Worm (Caenorhabditis elegans): ENCODE data around the gene lsy-13.

The lsy-13 gene

ce11 chrIV:16849078-16849477, 14.6 kb upstream of the lsy-13 start:
- TF ChIP-seq attf-6 (GFP tag; IDR thresholded peaks at IDR 0.05) = peak; percentile 57; the same call in 1 of the 2 replicates
- TF ChIP-seq mcd-1 (GFP tag; IDR thresholded peaks at IDR 0.05) = peak; percentile 41; the same call in 1 of the 2 replicates

ce11 chrIV:16854790-16855189, 8.9 kb upstream of the lsy-13 start, which contains the start of gene map-2:
map-2 (minus strand) TSS chrIV:16854890.
- TF ChIP-seq F22D6.2 (tag; optimal IDR thresholded peaks at IDR 0.05) = no peak
- no peak for TF ChIP-seq snpc-4 (GFP tag; optimal IDR thresholded peaks at IDR 0.05)
- TF ChIP-seq snpc-4 (tag; optimal IDR thresholded peaks at IDR 0.05) = peak in 1 of 4 experiments; percentile 62
- no peak for TF ChIP-seq aptf-3 (GFP tag; IDR thresholded peaks at IDR 0.05)
- no peak for TF ChIP-seq lsy-27 (tag; optimal IDR thresholded peaks at IDR 0.05; ENCODE audit: borderline replicate concordance, insufficient read depth)

- TF ChIP-seq ztf-18 (tag; optimal IDR thresholded peaks at IDR 0.05) (no peak), ztf-26 (tag; optimal IDR thresholded peaks at IDR 0.05) (no peak), zim-3 (tag; optimal IDR thresholded peaks at IDR 0.05) (peak; percentile 3), attf-6 (GFP tag; IDR thresholded peaks at IDR 0.05) (0 out of 2 replicates have a peak, but pooled peaks have one; percentile 50), zfh-2 (GFP tag; conservative IDR thresholded peaks at IDR 0.05) (peak; percentile 73), dox-1 (GFP tag; IDR thresholded peaks at IDR 0.05) (0 out of 2 replicates have a peak, but pooled peaks have one; percentile 8)
These were observed 3.0 kb upstream of the lsy-13 start for ce11 chrIV:16860702-16861101.

ce11 chrIV:16864876-16865275, 1.2 kb downstream of the lsy-13 start:
- TF ChIP-seq tlf-1 (GFP tag; optimal IDR thresholded peaks at IDR 0.05) = no peak
- TF ChIP-seq zfh-2 (GFP tag; conservative IDR thresholded peaks at IDR 0.05) = peak; percentile 75
- peak; percentile 59; the same call in 1 of the 2 replicates for TF ChIP-seq hsf-1 (GFP tag; IDR thresholded peaks at IDR 0.05)

- TF ChIP-seq F57A8.1 (GFP tag; optimal IDR thresholded peaks at IDR 0.05) (no peak), somi-1 (GFP tag; optimal IDR thresholded peaks at IDR 0.05) (no peak), repo-1 (tag; optimal IDR thresholded peaks at IDR 0.05) (peak; percentile 70), ccch-3 (GFP tag; optimal IDR thresholded peaks at IDR 0.05) (no peak), efl-1 (GFP tag; optimal IDR thresholded peaks at IDR 0.05) (peak; percentile 27), madf-8 (GFP tag; conservative IDR thresholded peaks at IDR 0.05) (no peak), ceh-91 (GFP tag; IDR thresholded peaks at IDR 0.05) (peak; percentile 47; the same call in 1 of the 2 replicates), gei-17 (GFP tag; optimal IDR thresholded peaks at IDR 0.05) (no peak), lin-26 (GFP tag; IDR thresholded peaks at IDR 0.05) (no peak), nfya-2 (GFP tag; IDR thresholded peaks at IDR 0.05) (no peak), lsy-27 (tag; optimal IDR thresholded peaks at IDR 0.05; ENCODE audit: borderline replicate concordance, insufficient read depth) (no peak), dox-1 (GFP tag; IDR thresholded peaks at IDR 0.05) (peak; percentile 84), ztf-22 (GFP tag; optimal IDR thresholded peaks at IDR 0.05) (no peak), F57C9.4 (tag; optimal IDR thresholded peaks at IDR 0.05) (peak; percentile 53), akir-1 (GFP tag; optimal IDR thresholded peaks at IDR 0.05) (no peak), ztf-6 (GFP tag; IDR thresholded peaks at IDR 0.05) (no peak), F49E8.2 (tag; optimal IDR thresholded peaks at IDR 0.05; ENCODE audit: insufficient read depth) (peak; percentile 80), ceh-58 (GFP tag; IDR thresholded peaks at IDR 0.05) (no peak), die-1 (tag; optimal IDR thresholded peaks at IDR 0.05) (no peak), nhr-27 (tag; optimal IDR thresholded peaks at IDR 0.05) (no peak), unc-62 (GFP tag; optimal IDR thresholded peaks at IDR 0.05) (no peak), tbp1 (GFP tag; optimal IDR thresholded peaks at IDR 0.05) (peak; percentile 72), F23B12.7 (tag; optimal IDR thresholded peaks at IDR 0.05; ENCODE audit: insufficient read depth) (peak; percentile 52), ceh-79 (tag; optimal IDR thresholded peaks at IDR 0.05) (no peak), nhr-179 (tag; optimal IDR thresholded peaks at IDR 0.05) (no peak), lsl-1 (GFP tag; optimal IDR thresholded peaks at IDR 0.05) (peak; percentile 21), mes-4 (tag; optimal IDR thresholded peaks at IDR 0.05) (no peak), bed-1 (GFP tag; IDR thresholded peaks at IDR 0.05) (no peak), madf-10 (tag; optimal IDR thresholded peaks at IDR 0.05) (peak; percentile 34), F37B4.10 (GFP tag; IDR thresholded peaks at IDR 0.05) (no peak)
These were observed 1.8 kb downstream of the lsy-13 start, which contains the start of gene gtsf-1 for ce11 chrIV:16865487-16865886. gtsf-1 (plus strand) TSS chrIV:16865840.
